Worm (Caenorhabditis elegans): ENCODE measurements around the gene T19D12.1.

T19D12.1 gene

DNA sequence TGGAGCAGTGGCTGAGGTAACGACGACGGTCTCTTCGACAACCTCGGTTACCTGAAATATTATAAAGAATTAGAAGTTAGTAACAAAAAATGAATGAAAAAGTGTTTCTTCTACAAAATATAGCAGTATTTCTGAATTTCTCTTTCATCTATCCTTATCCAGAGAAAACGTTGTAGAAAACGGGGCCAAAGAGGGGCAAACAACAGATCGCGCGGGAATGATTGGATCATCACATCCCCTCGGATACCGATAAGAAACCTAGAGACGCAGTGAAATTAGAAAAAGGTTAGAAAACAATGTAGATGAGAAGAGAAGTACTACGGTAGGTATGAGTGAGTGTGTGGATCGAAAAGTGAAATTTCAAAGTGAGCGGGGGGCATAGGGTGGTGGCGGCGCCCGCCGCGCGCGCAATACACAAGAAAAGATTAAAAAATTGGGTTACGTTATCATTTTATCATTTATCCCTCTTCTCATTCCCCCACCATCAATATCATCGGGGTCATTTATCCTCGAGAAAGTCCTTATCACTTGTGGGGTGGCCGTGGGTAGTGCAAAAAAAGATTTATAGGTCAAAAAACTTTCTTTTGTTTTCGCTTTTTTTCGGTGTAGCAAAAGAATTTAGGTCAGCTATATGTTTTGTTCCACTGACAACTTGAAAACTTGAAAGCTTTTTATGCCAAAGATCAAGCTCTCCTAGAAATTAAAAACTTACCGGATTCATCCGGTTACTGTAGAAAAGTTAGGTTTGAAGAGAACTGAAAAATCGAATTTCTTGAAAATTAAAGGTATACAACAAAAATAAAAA is 45.7 kb downstream of the T19D12.1 start, which contains the start of the genes dpy-10 and T14B4.19:
dpy-10 (minus strand) TSS at position 51 of the 805 bp plus-strand sequence.
T14B4.19 (minus strand) TSS at position 755 of the 805 bp plus-strand sequence.
- TF ChIP-seq tra-1 (GFP tag; IDR thresholded peaks at IDR 0.05) (no peak), daf-8 (GFP tag; IDR thresholded peaks at IDR 0.05) (no peak), ama-1 (optimal IDR thresholded peaks at IDR 0.05) (no peak), madf-9 (GFP tag; conservative IDR thresholded peaks at IDR 0.05) (no peak), dpl-1 (GFP tag; optimal IDR thresholded peaks at IDR 0.05) (no peak), hlh-30 (tag; optimal IDR thresholded peaks at IDR 0.05; ENCODE audit: insufficient read depth) (peak; percentile 41), attf-4 (tag; optimal IDR thresholded peaks at IDR 0.05) (no peak), ztf-11 (tag; optimal IDR thresholded peaks at IDR 0.05) (no peak), lim-7 (GFP tag; IDR thresholded peaks at IDR 0.05) (no peak), sdz-12 (GFP tag; optimal IDR thresholded peaks at IDR 0.05) (no peak), saeg-2 (GFP tag; IDR thresholded peaks at IDR 0.05) (no peak), F26F4.8 (GFP tag; conservative IDR thresholded peaks at IDR 0.05) (no peak), pqm-1 (tag; optimal IDR thresholded peaks at IDR 0.05) (no peak), lin-38 (GFP tag; IDR thresholded peaks at IDR 0.05) (no peak), mdl-1 (tag; optimal IDR thresholded peaks at IDR 0.05) (peak in 1 of 2 experiments; percentile 27), nhr-48 (tag; optimal IDR thresholded peaks at IDR 0.05) (no peak), ctbp-1 (GFP tag; IDR thresholded peaks at IDR 0.05) (no peak), hif-1 (tag; optimal IDR thresholded peaks at IDR 0.05) (no peak), mxl-2 (GFP tag; conservative IDR thresholded peaks at IDR 0.05) (no peak), nhr-28 (tag; optimal IDR thresholded peaks at IDR 0.05) (peak; percentile 44), Y5F2A.4 (GFP tag; optimal IDR thresholded peaks at IDR 0.05) (no peak), hlh-11 (tag; optimal IDR thresholded peaks at IDR 0.05) (peak; percentile 61), ztf-7 (tag; optimal IDR thresholded peaks at IDR 0.05) (no peak), snpc-1.2 (GFP tag; IDR thresholded peaks at IDR 0.05) (no peak), nhr-77 (tag; optimal IDR thresholded peaks at IDR 0.05) (no peak), aly-2 (tag; optimal IDR thresholded peaks at IDR 0.05) (no peak), nhr-6 (tag; optimal IDR thresholded peaks at IDR 0.05) (no peak), T20F7.1 (GFP tag; optimal IDR thresholded peaks at IDR 0.05) (no peak), php-3 (GFP tag; IDR thresholded peaks at IDR 0.05) (no peak), Y105C5A.15 (GFP tag; IDR thresholded peaks at IDR 0.05) (no peak), nhr-237 (tag; optimal IDR thresholded peaks at IDR 0.05) (no peak), ces-1 (GFP tag; optimal IDR thresholded peaks at IDR 0.05) (no peak), lin-29 (GFP tag; IDR thresholded peaks at IDR 0.05) (no peak), nhr-25 (tag; optimal IDR thresholded peaks at IDR 0.05; ENCODE audit: borderline replicate concordance, insufficient read depth) (no peak), ZK337.2 (GFP tag; IDR thresholded peaks at IDR 0.05) (no peak), lin-15B (tag; optimal IDR thresholded peaks at IDR 0.05) (no peak), nhr-76 (tag; optimal IDR thresholded peaks at IDR 0.05) (no peak), skn-1 (tag; optimal IDR thresholded peaks at IDR 0.05) (no peak), daf-19 (GFP tag; conservative IDR thresholded peaks at IDR 0.05) (no peak), F44E2.7 (GFP tag; IDR thresholded peaks at IDR 0.05) (no peak), mep-1 (tag; optimal IDR thresholded peaks at IDR 0.05) (no peak), ZK546.5 (tag; optimal IDR thresholded peaks at IDR 0.05) (no peak), zag-1 (tag; optimal IDR thresholded peaks at IDR 0.05) (no peak), ceh-20 (GFP tag; IDR thresholded peaks at IDR 0.05) (no peak), lin-1 (GFP tag; IDR thresholded peaks at IDR 0.05) (no peak), ceh-62 (tag; optimal IDR thresholded peaks at IDR 0.05) (no peak), mxl-3 (GFP tag; optimal IDR thresholded peaks at IDR 0.05) (peak; percentile 73), arid-1 (GFP tag; conservative IDR thresholded peaks at IDR 0.05) (no peak), nhr-111 (GFP tag; optimal IDR thresholded peaks at IDR 0.05) (no peak), lsy-2 (tag; optimal IDR thresholded peaks at IDR 0.05) (peak in 1 of 2 experiments; percentile 37), aha-1 (tag) (peak; percentile 3)
